Worm (Caenorhabditis elegans): ENCODE data around the gene pqn-27.

The pqn-27 gene

ce11 chrII:13460592-13461395 is at the start of gene pqn-27:
TSS of gene pqn-27 (minus strand) at chrII:13460642.
- TF ChIP-seq dao-5 (tag; optimal IDR thresholded peaks at IDR 0.05): no peak
- TF ChIP-seq W03F9.2 (tag; optimal IDR thresholded peaks at IDR 0.05): peak; percentile 64
- TF ChIP-seq him-1 (tag; optimal IDR thresholded peaks at IDR 0.05): no peak

ce11 chrII:13508607-13509006 is 48.2 kb upstream of the pqn-27 start:
- no peak for TF ChIP-seq him-1 (tag; optimal IDR thresholded peaks at IDR 0.05)
- no peak for TF ChIP-seq dao-5 (tag; optimal IDR thresholded peaks at IDR 0.05)
- no peak for TF ChIP-seq W03F9.2 (tag; optimal IDR thresholded peaks at IDR 0.05)

- TF ChIP-seq him-1 (tag; optimal IDR thresholded peaks at IDR 0.05): no peak
- no peak for TF ChIP-seq dao-5 (tag; optimal IDR thresholded peaks at IDR 0.05)
- no peak for TF ChIP-seq W03F9.2 (tag; optimal IDR thresholded peaks at IDR 0.05)
These were observed 47.1 kb upstream of the pqn-27 start, which contains the start of gene nep-17 for ce11 chrII:13507535-13507934. TSS of gene nep-17 (plus strand) at chrII:13507819.

ce11 chrII:13505977-13506568 is 45.6 kb upstream of the pqn-27 start:
- TF ChIP-seq W03F9.2 (tag; optimal IDR thresholded peaks at IDR 0.05) (no peak), dao-5 (tag; optimal IDR thresholded peaks at IDR 0.05) (no peak), him-1 (tag; optimal IDR thresholded peaks at IDR 0.05) (no peak)

ce11 chrII:13505386-13505785 is 44.9 kb upstream of the pqn-27 start:
- TF ChIP-seq dao-5 (tag; optimal IDR thresholded peaks at IDR 0.05) (no peak), W03F9.2 (tag; optimal IDR thresholded peaks at IDR 0.05) (no peak), him-1 (tag; optimal IDR thresholded peaks at IDR 0.05) (no peak)

- TF ChIP-seq him-1 (tag; optimal IDR thresholded peaks at IDR 0.05): no peak
These were observed 43.2 kb upstream of the pqn-27 start, which contains the start of gene F54F11.1 for ce11 chrII:13503653-13504052. TSS of gene F54F11.1 (plus strand) at chrII:13503953.

- TF ChIP-seq him-1 (tag; optimal IDR thresholded peaks at IDR 0.05): no peak
- TF ChIP-seq W03F9.2 (tag; optimal IDR thresholded peaks at IDR 0.05): no peak
- no peak for TF ChIP-seq dao-5 (tag; optimal IDR thresholded peaks at IDR 0.05)
These were observed 41.1 kb upstream of the pqn-27 start, which contains the start of gene F45H10.5 for ce11 chrII:13501575-13501974. TSS of gene F45H10.5 (plus strand) at chrII:13501875.

- no peak for TF ChIP-seq W03F9.2 (tag; optimal IDR thresholded peaks at IDR 0.05)
- TF ChIP-seq dao-5 (tag; optimal IDR thresholded peaks at IDR 0.05): no peak
- no peak for TF ChIP-seq him-1 (tag; optimal IDR thresholded peaks at IDR 0.05)
These were observed 40.1 kb upstream of the pqn-27 start for ce11 chrII:13500582-13500981.

ce11 chrII:13495718-13496117 is 35.3 kb upstream of the pqn-27 start, which contains the start of gene drr-1:
TSS of gene drr-1 (minus strand) at chrII:13495900.
- TF ChIP-seq him-1 (tag; optimal IDR thresholded peaks at IDR 0.05): no peak
- no peak for TF ChIP-seq W03F9.2 (tag; optimal IDR thresholded peaks at IDR 0.05)
- no peak for TF ChIP-seq dao-5 (tag; optimal IDR thresholded peaks at IDR 0.05)

- TF ChIP-seq him-1 (tag; optimal IDR thresholded peaks at IDR 0.05) (no peak), dao-5 (tag; optimal IDR thresholded peaks at IDR 0.05) (no peak), W03F9.2 (tag; optimal IDR thresholded peaks at IDR 0.05) (peak; percentile 65)
These were observed 34.3 kb upstream of the pqn-27 start for ce11 chrII:13494762-13495161.

- TF ChIP-seq him-1 (tag; optimal IDR thresholded peaks at IDR 0.05): no peak
- TF ChIP-seq W03F9.2 (tag; optimal IDR thresholded peaks at IDR 0.05): no peak
- TF ChIP-seq dao-5 (tag; optimal IDR thresholded peaks at IDR 0.05): no peak
These were observed 33.8 kb upstream of the pqn-27 start, which contains the start of gene ndua-7 for ce11 chrII:13494175-13494650. TSS of gene ndua-7 (minus strand) at chrII:13494600.

- no peak for TF ChIP-seq him-1 (tag; optimal IDR thresholded peaks at IDR 0.05)
- no peak for TF ChIP-seq dao-5 (tag; optimal IDR thresholded peaks at IDR 0.05)
These were observed 32.5 kb upstream of the pqn-27 start, which contains the start of gene F45H10.2 for ce11 chrII:13492948-13493347. TSS of gene F45H10.2 (minus strand) at chrII:13493048.

- TF ChIP-seq W03F9.2 (tag; optimal IDR thresholded peaks at IDR 0.05) (no peak), him-1 (tag; optimal IDR thresholded peaks at IDR 0.05) (no peak), dao-5 (tag; optimal IDR thresholded peaks at IDR 0.05) (no peak)
These were observed 30.9 kb upstream of the pqn-27 start, which contains the start of gene alh-7 for ce11 chrII:13491254-13491889. TSS of gene alh-7 (minus strand) at chrII:13491786.

ce11 chrII:13489896-13490295 is 29.5 kb upstream of the pqn-27 start:
- TF ChIP-seq W03F9.2 (tag; optimal IDR thresholded peaks at IDR 0.05): no peak
- TF ChIP-seq him-1 (tag; optimal IDR thresholded peaks at IDR 0.05): no peak
- no peak for TF ChIP-seq dao-5 (tag; optimal IDR thresholded peaks at IDR 0.05)
